Worm (Caenorhabditis elegans) whole organism, mixed stage, embryonic: ENCODE measurements around the gene pdhk-2.

Experiments
- M03D4.4 ChIP-seq: sonication (generic microtip); optimal IDR thresholded peaks from 2 replicates; lab custom pipeline; 2017; ENCODE audit warnings: mild to moderate bottlenecking, missing genetic modification characterization, missing compliant biosample characterization
- blmp-1 ChIP-seq: fragments of 150-350 bp; optimal IDR thresholded peaks from 2 replicates; lab custom pipeline; 2014; ENCODE audit warnings: missing biosample characterization, missing genetic modification characterization
- ceh-43 ChIP-seq: fragments of 200-800 bp; sonication (Bioruptor generic); optimal IDR thresholded peaks from 2 replicates; lab custom pipeline; 2018; ENCODE audit warnings: mild to moderate bottlenecking, missing genetic modification characterization, moderate library complexity, missing compliant biosample characterization
- ceh-83 ChIP-seq: fragments of 200-800 bp; sonication (Bioruptor generic); optimal IDR thresholded peaks from 2 replicates; lab custom pipeline; 2018; ENCODE audit warnings: mild to moderate bottlenecking, missing genetic modification characterization, missing compliant biosample characterization
- ces-1 ChIP-seq: fragments of 150-350 bp; optimal IDR thresholded peaks from 2 replicates; lab custom pipeline; 2014; ENCODE audit warnings: missing biosample characterization, missing genetic modification reagents, missing genetic modification characterization
- elt-1 ChIP-seq: sonication (generic microtip); optimal IDR thresholded peaks from 2 replicates; lab custom pipeline; 2017; ENCODE audit warnings: missing genetic modification characterization, mild to moderate bottlenecking, missing compliant biosample characterization, antibody characterized with exemption, moderate library complexity, borderline replicate concordance; ENCODE audit not compliant: insufficient read depth
- elt-3 ChIP-seq: fragments of 150-350 bp; optimal IDR thresholded peaks from 2 replicates; lab custom pipeline; 2014; ENCODE audit warnings: missing biosample characterization, missing genetic modification characterization
- flh-1 ChIP-seq: fragments of 200-800 bp; sonication (Bioruptor generic); optimal IDR thresholded peaks from 2 replicates; lab custom pipeline; 2018; ENCODE audit warnings: mild to moderate bottlenecking, missing genetic modification characterization, moderate library complexity, missing compliant biosample characterization
- ham-2 ChIP-seq: fragments of 200-800 bp; sonication (Bioruptor generic); optimal IDR thresholded peaks from 2 replicates; lab custom pipeline; 2018; ENCODE audit warnings: mild to moderate bottlenecking, missing genetic modification characterization, missing compliant biosample characterization
- hlh-1 ChIP-seq: fragments of 150-350 bp; optimal IDR thresholded peaks from 2 replicates; lab custom pipeline; 2014; ENCODE audit warnings: missing biosample characterization, missing genetic modification reagents, missing genetic modification characterization
- lin-13 ChIP-seq: fragments of 150-350 bp; optimal IDR thresholded peaks from 2 replicates; lab custom pipeline; 2014; ENCODE audit warnings: missing biosample characterization, missing genetic modification characterization
- lin-32 ChIP-seq: fragments of 200-800 bp; sonication (Bioruptor generic); optimal IDR thresholded peaks from 2 replicates; lab custom pipeline; 2018; ENCODE audit warnings: mild to moderate bottlenecking, missing genetic modification characterization, missing compliant biosample characterization
- lsy-2 ChIP-seq: fragments of 150-350 bp; optimal IDR thresholded peaks from 2 replicates; lab custom pipeline; 2014; ENCODE audit warnings: missing biosample characterization, missing genetic modification characterization
- mab-5 ChIP-seq: fragments of 150-350 bp; optimal IDR thresholded peaks from 2 replicates; lab custom pipeline; 2014; ENCODE audit warnings: missing biosample characterization, missing genetic modification characterization
- mep-1 ChIP-seq: fragments of 150-350 bp; optimal IDR thresholded peaks from 2 replicates; lab custom pipeline; 2017; ENCODE audit warnings: missing biosample characterization, missing genetic modification reagents, missing genetic modification characterization, inconsistent platforms
- mls-2 ChIP-seq: sonication (generic microtip); optimal IDR thresholded peaks from 2 replicates; lab custom pipeline; 2016; ENCODE audit warnings: mild to moderate bottlenecking, missing genetic modification characterization, moderate library complexity, missing compliant biosample characterization
- nhr-12 ChIP-seq: fragments of 150-350 bp; optimal IDR thresholded peaks from 2 replicates; lab custom pipeline; 2014; ENCODE audit warnings: missing biosample characterization, missing genetic modification characterization
- nhr-2 ChIP-seq: fragments of 150-350 bp; optimal IDR thresholded peaks from 2 replicates; lab custom pipeline; 2014; ENCODE audit warnings: missing biosample characterization, missing genetic modification characterization
- nhr-237 ChIP-seq: fragments of 150-350 bp; optimal IDR thresholded peaks from 2 replicates; lab custom pipeline; 2014; ENCODE audit warnings: missing biosample characterization, missing genetic modification characterization
- nhr-76 ChIP-seq: sonication (generic microtip); optimal IDR thresholded peaks from 2 replicates; lab custom pipeline; 2017; ENCODE audit warnings: missing biosample characterization, missing genetic modification characterization
- pha-4 ChIP-seq: fragments of 150-350 bp; optimal IDR thresholded peaks from 2 replicates; lab custom pipeline; 2018; ENCODE audit warnings: missing biosample characterization, missing genetic modification reagents, missing genetic modification characterization
- sem-2 ChIP-seq: fragments of 200-800 bp; sonication (Bioruptor generic); optimal IDR thresholded peaks from 2 replicates; lab custom pipeline; 2018; ENCODE audit warnings: mild to moderate bottlenecking, missing genetic modification characterization, missing compliant biosample characterization
- snpc-4 ChIP-seq: fragments of 150-350 bp; optimal IDR thresholded peaks from 2 replicates; lab custom pipeline; 2014; ENCODE audit warnings: missing biosample characterization, missing genetic modification characterization
- sptf-1 ChIP-seq: sonication (generic microtip); optimal IDR thresholded peaks from 2 replicates; lab custom pipeline; 2017; ENCODE audit warnings: mild to moderate bottlenecking, missing genetic modification characterization, moderate library complexity, missing compliant biosample characterization
- tbx-8 ChIP-seq: fragments of 200-800 bp; sonication (Bioruptor generic); optimal IDR thresholded peaks from 2 replicates; lab custom pipeline; 2018; ENCODE audit warnings: mild to moderate bottlenecking, missing genetic modification characterization, moderate library complexity, missing compliant biosample characterization
- unc-120 ChIP-seq: sonication (generic microtip); optimal IDR thresholded peaks from 2 replicates; lab custom pipeline; 2017; ENCODE audit warnings: missing genetic modification characterization, missing compliant biosample characterization; ENCODE audit not compliant: poor library complexity, severe bottlenecking
- unc-39 ChIP-seq: fragments of 150-350 bp; optimal IDR thresholded peaks from 2 replicates; lab custom pipeline; 2014; ENCODE audit warnings: missing biosample characterization, missing genetic modification characterization
- unc-62 ChIP-seq: fragments of 150-350 bp; optimal IDR thresholded peaks from 2 replicates; lab custom pipeline; 2014; ENCODE audit warnings: missing biosample characterization, missing genetic modification reagents, missing genetic modification characterization
- zip-8 ChIP-seq: fragments of 150-350 bp; optimal IDR thresholded peaks from 2 replicates; lab custom pipeline; 2014; ENCODE audit warnings: missing biosample characterization, missing genetic modification characterization
- ztf-11 ChIP-seq: fragments of 150-350 bp; optimal IDR thresholded peaks from 2 replicates; lab custom pipeline; 2014; ENCODE audit warnings: missing biosample characterization, missing genetic modification characterization

Gene pdhk-2

ce11 chrIII:8779912-8780311 is 38.7 kb upstream of the pdhk-2 start, which contains the start of gene K02D10.4:
Gene K02D10.4 (minus strand): TSS chrIII:8780012.
- no peak for TF ChIP-seq lin-32 (GFP tag; lab: Kevin White, UChicago)
- TF ChIP-seq ces-1, result no peak
- TF ChIP-seq elt-1, result no peak
- no peak for TF ChIP-seq mep-1
- TF ChIP-seq mab-5, result no peak
- TF ChIP-seq nhr-12 (tag; lab: Kevin White, UChicago), result no peak
- no peak for TF ChIP-seq unc-39 (tag; lab: Kevin White, UChicago)
- no peak for TF ChIP-seq unc-62 (GFP tag; lab: Kevin White, UChicago)
- TF ChIP-seq snpc-4 (tag; lab: Kevin White, UChicago), result no peak
- no peak for TF ChIP-seq nhr-237
- TF ChIP-seq ceh-43, result no peak
- TF ChIP-seq ztf-11, result no peak
- TF ChIP-seq tbx-8 (GFP tag; lab: Kevin White, UChicago), result no peak
- no peak for TF ChIP-seq pha-4
- no peak for TF ChIP-seq flh-1
- TF ChIP-seq sptf-1 (tag; lab: Kevin White, UChicago), result no peak
- no peak for TF ChIP-seq ceh-83
- TF ChIP-seq lin-13 (tag; lab: Kevin White, UChicago), result no peak

- no peak for TF ChIP-seq ztf-11
- no peak for TF ChIP-seq sem-2 (GFP tag; lab: Kevin White, UChicago)
- TF ChIP-seq blmp-1 (tag; lab: Kevin White, UChicago), result no peak
- TF ChIP-seq lsy-2 (tag; lab: Kevin White, UChicago), result no peak
- no peak for TF ChIP-seq ces-1
- TF ChIP-seq mep-1, result no peak
- TF ChIP-seq ceh-83, result no peak
- no peak for TF ChIP-seq elt-1
- no peak for TF ChIP-seq lin-32 (GFP tag; lab: Kevin White, UChicago)
- no peak for TF ChIP-seq mls-2 (tag; lab: Kevin White, UChicago)
These were observed 34.7 kb upstream of the pdhk-2 start, which contains the start of gene snap-29 for ce11 chrIII:8775953-8776352. Gene snap-29 (plus strand): TSS chrIII:8776253.

ce11 chrIII:8773375-8773774 is 32.2 kb upstream of the pdhk-2 start:
- TF ChIP-seq zip-8 (tag; lab: Kevin White, UChicago) (no peak), pha-4 (no peak), ceh-83 (no peak), sptf-1 (tag; lab: Kevin White, UChicago) (no peak), M03D4.4 (tag; lab: Kevin White, UChicago) (no peak), mab-5 (no peak), blmp-1 (tag; lab: Kevin White, UChicago) (no peak), unc-62 (GFP tag; lab: Kevin White, UChicago) (no peak), mls-2 (tag; lab: Kevin White, UChicago) (no peak), snpc-4 (tag; lab: Kevin White, UChicago) (no peak), lin-32 (GFP tag; lab: Kevin White, UChicago) (no peak), unc-39 (tag; lab: Kevin White, UChicago) (no peak), nhr-76 (tag; lab: Kevin White, UChicago) (no peak), tbx-8 (GFP tag; lab: Kevin White, UChicago) (no peak), ceh-43 (no peak), ces-1 (no peak), elt-1 (no peak), flh-1 (no peak), elt-3 (tag; lab: Kevin White, UChicago) (no peak)
- TF ChIP-seq, all 35 proteins: peak for 0

- TF ChIP-seq lsy-2 (tag; lab: Kevin White, UChicago), result no peak
- TF ChIP-seq blmp-1 (tag; lab: Kevin White, UChicago), result peak; percentile 21
These were observed 31.3 kb upstream of the pdhk-2 start for ce11 chrIII:8772428-8773027.

- no peak for TF ChIP-seq tbx-8 (GFP tag; lab: Kevin White, UChicago)
- no peak for TF ChIP-seq mab-5
These were observed 30.6 kb upstream of the pdhk-2 start, which contains the start of gene K02D10.3 for ce11 chrIII:8771851-8772250. Gene K02D10.3 (minus strand): TSS chrIII:8771951.

ce11 chrIII:8771162-8771561 is 29.9 kb upstream of the pdhk-2 start, which contains the start of gene K02D10.2:
Gene K02D10.2 (minus strand): TSS chrIII:8771262.
- TF ChIP-seq nhr-2 (no peak), lin-13 (tag; lab: Kevin White, UChicago) (no peak)
- TF ChIP-seq, all 35 proteins: peak for 0

- TF ChIP-seq pha-4 (no peak), sptf-1 (tag; lab: Kevin White, UChicago) (no peak), elt-3 (tag; lab: Kevin White, UChicago) (no peak), unc-120 (no peak), ces-1 (no peak), ham-2 (GFP tag; lab: Kevin White, UChicago) (no peak), M03D4.4 (tag; lab: Kevin White, UChicago) (no peak), flh-1 (no peak), mls-2 (tag; lab: Kevin White, UChicago) (no peak), unc-39 (tag; lab: Kevin White, UChicago) (no peak), hlh-1 (tag; lab: Kevin White, UChicago) (no peak), mab-5 (no peak)
These were observed 29.0 kb upstream of the pdhk-2 start for ce11 chrIII:8770243-8770642.
